Worm (Caenorhabditis elegans) whole organism, L1 larva: Measurements from ENCODE around the gene nhr-280.

Experiments
- C34B4.2 ChIP-seq: sonication (generic microtip); optimal IDR thresholded peaks from 2 replicates; lab custom pipeline; 2017; ENCODE audit warnings: mild to moderate bottlenecking, missing genetic modification characterization, missing compliant biosample characterization
- Y116A8C.19 ChIP-seq: sonication (generic microtip); optimal IDR thresholded peaks from 2 replicates; lab custom pipeline; 2016; ENCODE audit warnings: missing compliant biosample characterization, missing genetic modification characterization, borderline replicate concordance
- aha-1 ChIP-seq: fragments of 150-350 bp; optimal IDR thresholded peaks from 2 replicates; lab custom pipeline; 2014; ENCODE audit warnings: missing biosample characterization, missing genetic modification characterization
- alr-1 ChIP-seq: fragments of 200-800 bp; sonication (Bioruptor generic); optimal IDR thresholded peaks from 2 replicates; lab custom pipeline; 2018; ENCODE audit warnings: borderline replicate concordance, mild to moderate bottlenecking, missing genetic modification characterization, missing compliant biosample characterization
- ama-1 ChIP-seq: fragments of 150-350 bp; optimal IDR thresholded peaks from 2 replicates; lab custom pipeline; 2014
- ceh-63 ChIP-seq: fragments of 200-800 bp; sonication (Bioruptor generic); optimal IDR thresholded peaks from 2 replicates; lab custom pipeline; 2018; ENCODE audit warnings: mild to moderate bottlenecking, missing genetic modification characterization, missing compliant biosample characterization
- ceh-8 ChIP-seq: fragments of 200-800 bp; sonication (Bioruptor generic); optimal IDR thresholded peaks from 2 replicates; lab custom pipeline; 2018; ENCODE audit warnings: mild to moderate bottlenecking, missing genetic modification characterization, moderate library complexity, missing compliant biosample characterization
- ceh-82 ChIP-seq, 3 experiments: fragments of 150-350 bp in 1 of 3; sonication (generic microtip) in 2 of 3; optimal IDR thresholded peaks; 2 replicates each; lab custom pipeline; 2014 to 2017; ENCODE audit warnings: missing biosample characterization in 3 of 3, missing genetic modification characterization in 3 of 3
- ceh-90 ChIP-seq: sonication (generic microtip); optimal IDR thresholded peaks from 2 replicates; lab custom pipeline; 2016; ENCODE audit warnings: missing genetic modification characterization, missing compliant biosample characterization
- dpl-1 ChIP-seq, 3 experiments: fragments of 150-350 bp in 2 of 3; sonication (generic microtip) in 1 of 3; optimal IDR thresholded peaks; 2 replicates each; lab custom pipeline; 2014 to 2017; ENCODE audit warnings: missing biosample characterization in 3 of 3, missing genetic modification characterization in 3 of 3, missing genetic modification reagents in 3 of 3
- dsc-1 ChIP-seq: sonication (generic microtip); optimal IDR thresholded peaks from 2 replicates; lab custom pipeline; 2016; ENCODE audit warnings: mild to moderate bottlenecking, missing genetic modification characterization, missing compliant biosample characterization
- egl-13 ChIP-seq: sonication (generic microtip); optimal IDR thresholded peaks from 2 replicates; lab custom pipeline; 2016; ENCODE audit warnings: missing genotype, missing genetic modification reagents, missing genetic modification characterization, missing compliant biosample characterization
- egl-27 ChIP-seq, 2 experiments: fragments of 150-350 bp in 1 of 2; sonication (generic microtip); optimal IDR thresholded peaks; 3 replicates each; lab custom pipeline; 2017 to 2018; ENCODE audit warnings: missing biosample characterization in 2 of 2, missing genetic modification characterization in 2 of 2, missing genetic modification reagents in 2 of 2
- elt-2 ChIP-seq: sonication (generic microtip); optimal IDR thresholded peaks from 2 replicates; lab custom pipeline; 2016; ENCODE audit warnings: missing genetic modification characterization, mild to moderate bottlenecking, inconsistent platforms, missing compliant biosample characterization, missing genetic modification reagents
- elt-3 ChIP-seq, 6 experiments: fragments of 150-350 bp in 1 of 6; sonication (generic microtip); optimal IDR thresholded peaks; 2 replicates each; lab custom pipeline; 2017 to 2018; ENCODE audit warnings: missing biosample characterization in 6 of 6, missing genetic modification characterization in 6 of 6, inconsistent platforms in 1 of 6
- ets-5 ChIP-seq: fragments of 200-800 bp; sonication (Bioruptor generic); IDR thresholded peaks from 2 replicates; pipeline ENCODE4 v1.3.6; 2022; ENCODE audit warnings: missing genetic modification characterization, missing compliant biosample characterization
- fkh-10 ChIP-seq: sonication (generic microtip); optimal IDR thresholded peaks from 2 replicates; lab custom pipeline; 2017; ENCODE audit warnings: missing biosample characterization, missing genetic modification reagents, missing genetic modification characterization
- fkh-4 ChIP-seq: sonication (generic microtip); optimal IDR thresholded peaks from 2 replicates; lab custom pipeline; 2016; ENCODE audit warnings: missing compliant biosample characterization, missing genetic modification characterization, borderline replicate concordance
- fkh-8 ChIP-seq: sonication (generic microtip); optimal IDR thresholded peaks from 2 replicates; lab custom pipeline; 2016; ENCODE audit warnings: mild to moderate bottlenecking, missing genetic modification characterization, missing compliant biosample characterization
- fos-1 ChIP-seq: fragments of 150-350 bp; optimal IDR thresholded peaks from 2 replicates; lab custom pipeline; 2014; ENCODE audit warnings: missing biosample characterization, missing genetic modification characterization
- grh-1 ChIP-seq: fragments of 200-800 bp; sonication (Bioruptor generic); IDR thresholded peaks from 2 replicates; pipeline ENCODE4 v1.3.6; 2022; ENCODE audit warnings: missing genetic modification reagents, missing genetic modification characterization, missing compliant biosample characterization
- hlh-17 ChIP-seq: fragments of 200-800 bp; sonication (Bioruptor generic); optimal IDR thresholded peaks from 2 replicates; lab custom pipeline; 2018; ENCODE audit warnings: missing genetic modification characterization, mild to moderate bottlenecking, missing compliant biosample characterization, moderate library complexity, borderline replicate concordance
- hlh-4 ChIP-seq: sonication (generic microtip); optimal IDR thresholded peaks from 2 replicates; lab custom pipeline; 2016; ENCODE audit warnings: mild to moderate bottlenecking, missing genetic modification characterization, missing compliant biosample characterization
- irx-1 ChIP-seq: sonication (generic microtip); optimal IDR thresholded peaks from 2 replicates; lab custom pipeline; 2016; ENCODE audit warnings: missing genetic modification characterization, missing compliant biosample characterization
- jun-1 ChIP-seq: fragments of 150-350 bp; optimal IDR thresholded peaks from 2 replicates; lab custom pipeline; 2014; ENCODE audit warnings: missing biosample characterization, missing genetic modification reagents, missing genetic modification characterization
- lin-13 ChIP-seq: fragments of 150-350 bp; optimal IDR thresholded peaks from 2 replicates; lab custom pipeline; 2014; ENCODE audit warnings: missing biosample characterization, missing genetic modification reagents, missing genetic modification characterization
- lin-14 ChIP-seq: fragments of 200-800 bp; sonication (Bioruptor generic); optimal IDR thresholded peaks from 2 replicates; lab custom pipeline; 2018; ENCODE audit warnings: mild to moderate bottlenecking, missing genetic modification characterization, moderate library complexity, missing compliant biosample characterization
- lin-35 ChIP-seq, 2 experiments: fragments of 150-350 bp; optimal IDR thresholded peaks; 2 replicates each; lab custom pipeline; 2014; ENCODE audit warnings: missing biosample characterization in 2 of 2, missing genetic modification characterization in 2 of 2, missing genetic modification reagents in 2 of 2
- lin-39 ChIP-seq: fragments of 150-350 bp; optimal IDR thresholded peaks from 2 replicates; lab custom pipeline; 2014; ENCODE audit warnings: missing biosample characterization, missing genetic modification reagents, missing genetic modification characterization
- mab-9 ChIP-seq: fragments of 200-800 bp; sonication (Bioruptor generic); IDR thresholded peaks from 2 replicates; pipeline ENCODE4 v1.3.6; 2022; ENCODE audit warnings: missing genetic modification reagents, missing genetic modification characterization, missing compliant biosample characterization
- mdl-1 ChIP-seq, 2 experiments: fragments of 150-350 bp; optimal IDR thresholded peaks; 2 replicates each; lab custom pipeline; 2014 to 2017; ENCODE audit warnings: missing biosample characterization in 2 of 2, missing genetic modification characterization in 2 of 2, inconsistent platforms in 1 of 2
- nhr-11 ChIP-seq: fragments of 150-350 bp; optimal IDR thresholded peaks from 2 replicates; lab custom pipeline; 2014; ENCODE audit warnings: missing biosample characterization, missing genetic modification characterization
- nhr-19 ChIP-seq: fragments of 200-800 bp; sonication (Bioruptor generic); conservative IDR thresholded peaks from 2 replicates; pipeline ENCODE4 v1.3.6; 2022; ENCODE audit warnings: missing genetic modification characterization, missing compliant biosample characterization
- nhr-20 ChIP-seq: sonication (generic microtip); optimal IDR thresholded peaks from 2 replicates; lab custom pipeline; 2016; ENCODE audit warnings: mild to moderate bottlenecking, missing genetic modification characterization, missing compliant biosample characterization
- nhr-237 ChIP-seq: fragments of 150-350 bp; optimal IDR thresholded peaks from 2 replicates; lab custom pipeline; 2014; ENCODE audit warnings: missing biosample characterization, missing genetic modification characterization
- nhr-28 ChIP-seq: fragments of 150-350 bp; optimal IDR thresholded peaks from 2 replicates; lab custom pipeline; 2014; ENCODE audit warnings: missing biosample characterization, missing genetic modification characterization
- nhr-47 ChIP-seq: sonication (generic microtip); optimal IDR thresholded peaks from 2 replicates; lab custom pipeline; 2016; ENCODE audit warnings: mild to moderate bottlenecking, missing genetic modification characterization, moderate library complexity, missing compliant biosample characterization
- nhr-71 ChIP-seq: sonication (generic microtip); optimal IDR thresholded peaks from 2 replicates; lab custom pipeline; 2016; ENCODE audit warnings: mild to moderate bottlenecking, missing genetic modification characterization, moderate library complexity, missing compliant biosample characterization
- nhr-76 ChIP-seq: sonication (generic microtip); optimal IDR thresholded peaks from 2 replicates; lab custom pipeline; 2017; ENCODE audit warnings: missing biosample characterization, missing genetic modification characterization
- nhr-77 ChIP-seq: fragments of 150-350 bp; optimal IDR thresholded peaks from 2 replicates; lab custom pipeline; 2014; ENCODE audit warnings: missing biosample characterization, missing genetic modification characterization
- nhr-84 ChIP-seq: sonication (generic microtip); optimal IDR thresholded peaks from 2 replicates; lab custom pipeline; 2017; ENCODE audit warnings: missing biosample characterization, missing genetic modification characterization
- nhr-90 ChIP-seq: sonication (generic microtip); optimal IDR thresholded peaks from 2 replicates; lab custom pipeline; 2016; ENCODE audit warnings: mild to moderate bottlenecking, missing genetic modification characterization, missing compliant biosample characterization; ENCODE audit not compliant: poor library complexity
- pag-3 ChIP-seq: sonication (generic microtip); optimal IDR thresholded peaks from 2 replicates; lab custom pipeline; 2017; ENCODE audit warnings: missing genetic modification characterization, mild to moderate bottlenecking, missing compliant biosample characterization, antibody characterized with exemption, borderline replicate concordance; ENCODE audit not compliant: insufficient read depth
- rnt-1 ChIP-seq: sonication (generic microtip); optimal IDR thresholded peaks from 2 replicates; lab custom pipeline; 2016; ENCODE audit warnings: mild to moderate bottlenecking, missing genetic modification characterization, moderate library complexity, missing compliant biosample characterization
- snu-23 ChIP-seq: sonication (generic microtip); optimal IDR thresholded peaks from 2 replicates; lab custom pipeline; 2016; ENCODE audit warnings: missing genetic modification characterization, missing compliant biosample characterization
- sox-4 ChIP-seq: sonication (generic microtip); optimal IDR thresholded peaks from 2 replicates; lab custom pipeline; 2016; ENCODE audit warnings: missing genetic modification characterization, missing compliant biosample characterization
- sup-37 ChIP-seq: fragments of 200-800 bp; sonication (Bioruptor generic); optimal IDR thresholded peaks from 2 replicates; lab custom pipeline; 2018; ENCODE audit warnings: mild to moderate bottlenecking, missing genetic modification characterization, missing compliant biosample characterization
- tbx-2 ChIP-seq: sonication (generic microtip); optimal IDR thresholded peaks from 2 replicates; lab custom pipeline; 2016; ENCODE audit warnings: missing genetic modification characterization, missing compliant biosample characterization
- tlp-1 ChIP-seq: fragments of 150-350 bp; optimal IDR thresholded peaks from 2 replicates; lab custom pipeline; 2014; ENCODE audit warnings: missing biosample characterization, missing genetic modification characterization
- unc-30 ChIP-seq: sonication (generic microtip); optimal IDR thresholded peaks from 2 replicates; lab custom pipeline; 2017; ENCODE audit warnings: missing biosample characterization, missing genetic modification characterization
- unc-86 ChIP-seq: sonication (generic microtip); optimal IDR thresholded peaks from 2 replicates; lab custom pipeline; 2016; ENCODE audit warnings: missing genetic modification characterization, missing compliant biosample characterization
- zag-1 ChIP-seq: fragments of 150-350 bp; optimal IDR thresholded peaks from 2 replicates; lab custom pipeline; 2014; ENCODE audit warnings: missing biosample characterization, missing genetic modification characterization
- ztf-11 ChIP-seq, 2 experiments: sonication (generic microtip); optimal IDR thresholded peaks; 2 replicates each; lab custom pipeline; 2016 to 2017; ENCODE audit warnings: missing genetic modification characterization in 2 of 2, missing biosample characterization in 1 of 2, missing compliant biosample characterization in 1 of 2

nhr-280 gene

ce11 chrIII:154168-154567 lies 23.6 kb upstream of the nhr-280 start:
- no peak for TF ChIP-seq ceh-90
- TF ChIP-seq irx-1, result no peak
- no peak for TF ChIP-seq nhr-28 (tag; lab: Kevin White, UChicago)
- TF ChIP-seq pag-3, result no peak
- peak; percentile 12; the same call in 1 of the 2 replicates for TF ChIP-seq nhr-19 (GFP tag; lab: Robert Waterston, UW)
- no peak for TF ChIP-seq nhr-20 (tag; lab: Kevin White, UChicago)
- TF ChIP-seq zag-1 (tag; lab: Kevin White, UChicago), result no peak
- TF ChIP-seq alr-1, result no peak
- no peak for TF ChIP-seq nhr-47 (tag; lab: Kevin White, UChicago)
- TF ChIP-seq lin-39 (tag; lab: Kevin White, UChicago), result no peak
- TF ChIP-seq aha-1 (tag; lab: Kevin White, UChicago), result no peak
- TF ChIP-seq elt-2, result peak; percentile 100
- no peak for TF ChIP-seq fkh-8
- TF ChIP-seq rnt-1, result no peak
- TF ChIP-seq sox-4 (tag; lab: Kevin White, UChicago), result no peak
- TF ChIP-seq elt-3 (tag; optimal IDR thresholded peaks at IDR 0.05; lab: Kevin White, UChicago), result peak; percentile 67 to 100 (median 95)
- TF ChIP-seq egl-13 (tag; lab: Kevin White, UChicago), result no peak
- peak in 1 of 2 experiments; percentile 6 for TF ChIP-seq egl-27 (tag; optimal IDR thresholded peaks at IDR 0.05; lab: Kevin White, UChicago)
- TF ChIP-seq tbx-2, result no peak
- no peak for TF ChIP-seq ama-1 (lab: Kevin White, UChicago)
- no peak for TF ChIP-seq nhr-237 (tag; lab: Kevin White, UChicago)
- no peak for TF ChIP-seq unc-86 (tag; lab: Kevin White, UChicago)
- no peak for TF ChIP-seq sup-37
- TF ChIP-seq lin-13 (GFP tag; lab: Kevin White, UChicago), result no peak
- TF ChIP-seq hlh-17 (GFP tag; lab: Kevin White, UChicago), result no peak
- TF ChIP-seq lin-35 (GFP tag; optimal IDR thresholded peaks at IDR 0.05; lab: Kevin White, UChicago), result peak in 1 of 2 experiments; percentile 62
- no peak for TF ChIP-seq nhr-77
- TF ChIP-seq nhr-71 (tag; lab: Kevin White, UChicago), result no peak
- no peak for TF ChIP-seq fkh-10 (GFP tag; lab: Kevin White, UChicago)
- no peak for TF ChIP-seq mab-9
- TF ChIP-seq ceh-63 (GFP tag; lab: Kevin White, UChicago), result no peak
- TF ChIP-seq nhr-90 (tag; lab: Kevin White, UChicago), result peak; percentile 61
- no peak for TF ChIP-seq ceh-8 (GFP tag; lab: Kevin White, UChicago)
- no peak for TF ChIP-seq nhr-11
- no peak for TF ChIP-seq mdl-1 (tag; optimal IDR thresholded peaks at IDR 0.05; lab: Kevin White, UChicago)
- TF ChIP-seq Y116A8C.19 (tag; lab: Kevin White, UChicago), result no peak
- TF ChIP-seq tlp-1 (tag; lab: Kevin White, UChicago), result peak; percentile 92
- no peak for TF ChIP-seq ets-5 (GFP tag; lab: Robert Waterston, UW)
- no peak for TF ChIP-seq dpl-1 (GFP tag; optimal IDR thresholded peaks at IDR 0.05; lab: Kevin White, UChicago)
- TF ChIP-seq grh-1 (GFP tag; lab: Robert Waterston, UW), result no peak
- TF ChIP-seq dsc-1 (tag; lab: Kevin White, UChicago), result no peak
- peak; percentile 93 for TF ChIP-seq jun-1 (tag; lab: Kevin White, UChicago)
- no peak for TF ChIP-seq C34B4.2 (tag; lab: Kevin White, UChicago)
- no peak for TF ChIP-seq hlh-4 (tag; lab: Kevin White, UChicago)
- TF ChIP-seq fos-1 (tag; lab: Kevin White, UChicago), result no peak
- TF ChIP-seq ztf-11 (tag; optimal IDR thresholded peaks at IDR 0.05; lab: Kevin White, UChicago), result no peak
- TF ChIP-seq lin-14 (GFP tag; lab: Kevin White, UChicago), result no peak
- TF ChIP-seq nhr-76 (tag; lab: Kevin White, UChicago), result no peak
- TF ChIP-seq snu-23 (GFP tag; lab: Kevin White, UChicago), result no peak
- no peak for TF ChIP-seq fkh-4 (tag; lab: Kevin White, UChicago)
- no peak for TF ChIP-seq unc-30 (tag; lab: Kevin White, UChicago)
- no peak for TF ChIP-seq ceh-82 (tag; optimal IDR thresholded peaks at IDR 0.05; lab: Kevin White, UChicago)
- no peak for TF ChIP-seq nhr-84 (tag; lab: Kevin White, UChicago)
